Worm (Caenorhabditis elegans) whole organism, L2 larva: Measurements from ENCODE around the gene cuc-1.

Experiments
- egl-27 ChIP-seq: sonication (generic microtip); optimal IDR thresholded peaks from 3 replicates; lab custom pipeline; 2017; ENCODE audit warnings: missing biosample characterization, missing genetic modification reagents, missing genetic modification characterization
- lin-39 ChIP-seq: fragments of 150-350 bp; optimal IDR thresholded peaks from 2 replicates; lab custom pipeline; 2014; ENCODE audit warnings: missing biosample characterization, missing genetic modification reagents, missing genetic modification characterization
- lsy-2 ChIP-seq, 2 experiments: fragments of 150-350 bp in 1 of 2; sonication (generic microtip) in 1 of 2; optimal IDR thresholded peaks; 2 replicates each; lab custom pipeline; 2014 to 2017; ENCODE audit warnings: missing biosample characterization in 2 of 2, missing genetic modification characterization in 2 of 2
- nhr-237 ChIP-seq: fragments of 150-350 bp; optimal IDR thresholded peaks from 2 replicates; lab custom pipeline; 2014; ENCODE audit warnings: missing biosample characterization, missing genetic modification characterization
- nhr-77 ChIP-seq: fragments of 150-350 bp; optimal IDR thresholded peaks from 2 replicates; lab custom pipeline; 2014; ENCODE audit warnings: missing biosample characterization, missing genetic modification characterization
- unc-55 ChIP-seq: fragments of 150-350 bp; sonication (generic microtip); optimal IDR thresholded peaks from 3 replicates; lab custom pipeline; 2014; ENCODE audit warnings: missing biosample characterization, missing genetic modification reagents, missing genetic modification characterization

- TF ChIP-seq egl-27 (tag; lab: Kevin White, UChicago) (no peak), nhr-77 (tag; lab: Kevin White, UChicago) (no peak), lsy-2 (tag; optimal IDR thresholded peaks at IDR 0.05; lab: Kevin White, UChicago) (peak in 1 of 2 experiments; percentile 59), nhr-237 (tag; lab: Kevin White, UChicago) (no peak), unc-55 (no peak), lin-39 (tag; lab: Kevin White, UChicago) (no peak)
These were observed 843 bp upstream of the cuc-1 start, which contains the start of gene snr-5 for ce11 chrIII:7861535-7862120.
